Worm (Caenorhabditis elegans) whole organism, L4 larva: Measurements from ENCODE around the gene nhr-143.

Experiments
- D1046.2 ChIP-seq: fragments of 200-800 bp; sonication (Bioruptor generic); IDR thresholded peaks from 2 replicates; pipeline ENCODE4 v1.3.6; 2022; ENCODE audit warnings: missing genetic modification characterization, missing compliant biosample characterization
- F26F4.8 ChIP-seq: fragments of 200-800 bp; sonication (Bioruptor generic); conservative IDR thresholded peaks from 2 replicates; pipeline ENCODE4 v1.3.6; 2022; ENCODE audit warnings: missing genetic modification characterization, missing compliant biosample characterization
- F37D6.2 ChIP-seq: sonication (generic microtip); optimal IDR thresholded peaks from 2 replicates; lab custom pipeline; 2016; ENCODE audit warnings: mild to moderate bottlenecking, missing genetic modification characterization, missing compliant biosample characterization
- Y48G9A.11 ChIP-seq: fragments of 200-800 bp; sonication (Bioruptor generic); IDR thresholded peaks from 2 replicates; pipeline ENCODE4 v1.3.6; 2022; ENCODE audit warnings: missing genetic modification reagents, missing genetic modification characterization, missing compliant biosample characterization
- ZK546.5 ChIP-seq, 2 experiments: sonication (generic microtip); optimal IDR thresholded peaks; 2 replicates each; lab custom pipeline; 2017; ENCODE audit warnings: missing biosample characterization in 2 of 2, missing genetic modification characterization in 2 of 2
- ama-1 ChIP-seq: fragments of 150-350 bp; optimal IDR thresholded peaks from 2 replicates; lab custom pipeline; 2014; ENCODE audit warnings: inconsistent platforms, mixed read lengths
- attf-4 ChIP-seq: sonication (generic microtip); optimal IDR thresholded peaks from 3 replicates; lab custom pipeline; 2017; ENCODE audit warnings: missing biosample characterization, missing genetic modification characterization
- ceh-62 ChIP-seq: sonication (generic microtip); optimal IDR thresholded peaks from 2 replicates; lab custom pipeline; 2017; ENCODE audit warnings: missing biosample characterization, missing genetic modification characterization
- ctbp-1 ChIP-seq: fragments of 200-800 bp; sonication (Bioruptor generic); IDR thresholded peaks from 2 replicates; pipeline ENCODE4 v1.3.6; 2022; ENCODE audit warnings: missing genetic modification reagents, missing genetic modification characterization, missing compliant biosample characterization
- daf-16 ChIP-seq, 3 experiments: sonication (generic microtip); optimal IDR thresholded peaks; 2 replicates each; lab custom pipeline; 2016 to 2017; ENCODE audit warnings: missing genetic modification characterization in 3 of 3, missing genetic modification reagents in 3 of 3, mild to moderate bottlenecking in 2 of 3, missing compliant biosample characterization in 2 of 3, missing biosample characterization in 1 of 3, moderate library complexity in 1 of 3
- dmd-6 ChIP-seq: fragments of 200-800 bp; sonication (Bioruptor generic); IDR thresholded peaks from 2 replicates; pipeline ENCODE4 v1.3.6; 2022; ENCODE audit warnings: missing genetic modification reagents, missing genetic modification characterization, missing compliant biosample characterization
- dve-1 ChIP-seq: sonication (generic microtip); optimal IDR thresholded peaks from 2 replicates; lab custom pipeline; 2017; ENCODE audit warnings: antibody characterized with exemption, mild to moderate bottlenecking, missing genetic modification characterization, missing compliant biosample characterization; ENCODE audit not compliant: insufficient read depth
- egl-27 ChIP-seq: sonication (generic microtip); optimal IDR thresholded peaks from 3 replicates; lab custom pipeline; 2017; ENCODE audit warnings: missing biosample characterization, missing genetic modification reagents, missing genetic modification characterization
- egl-43 ChIP-seq: fragments of 200-800 bp; sonication (Bioruptor generic); IDR thresholded peaks from 2 replicates; pipeline ENCODE4 v1.3.6; 2022; ENCODE audit warnings: missing genetic modification reagents, missing genetic modification characterization, missing compliant biosample characterization
- fos-1 ChIP-seq: fragments of 150-350 bp; optimal IDR thresholded peaks from 2 replicates; lab custom pipeline; 2014; ENCODE audit warnings: missing biosample characterization, missing genetic modification characterization
- hlh-11 ChIP-seq: fragments of 200-800 bp; sonication (Bioruptor generic); optimal IDR thresholded peaks from 2 replicates; lab custom pipeline; 2018; ENCODE audit warnings: mild to moderate bottlenecking, missing genetic modification characterization, missing compliant biosample characterization
- hlh-30 ChIP-seq: sonication (generic microtip); optimal IDR thresholded peaks from 2 replicates; lab custom pipeline; 2017; ENCODE audit warnings: antibody characterized with exemption, mild to moderate bottlenecking, missing genetic modification characterization, missing compliant biosample characterization; ENCODE audit not compliant: insufficient read depth
- lin-1 ChIP-seq: fragments of 200-800 bp; sonication (Bioruptor generic); IDR thresholded peaks from 2 replicates; pipeline ENCODE4 v1.3.6; 2022; ENCODE audit warnings: missing genetic modification reagents, missing genetic modification characterization, missing compliant biosample characterization
- lin-13 ChIP-seq: fragments of 150-350 bp; optimal IDR thresholded peaks from 2 replicates; lab custom pipeline; 2014; ENCODE audit warnings: missing biosample characterization, missing genetic modification reagents, missing genetic modification characterization
- madf-9 ChIP-seq: fragments of 200-800 bp; sonication (Bioruptor generic); conservative IDR thresholded peaks from 2 replicates; pipeline ENCODE4 v1.3.6; 2022; ENCODE audit warnings: missing genetic modification reagents, missing genetic modification characterization, missing compliant biosample characterization
- mdl-1 ChIP-seq, 2 experiments: fragments of 150-350 bp in 1 of 2; sonication (generic microtip) in 1 of 2; optimal IDR thresholded peaks; 2 replicates each; lab custom pipeline; 2014 to 2017; ENCODE audit warnings: missing biosample characterization in 2 of 2, missing genetic modification characterization in 2 of 2
- mdt-29 ChIP-seq: fragments of 200-800 bp; sonication (Bioruptor generic); IDR thresholded peaks from 2 replicates; pipeline ENCODE4 v1.3.6; 2022; ENCODE audit warnings: missing genetic modification reagents, missing genetic modification characterization, missing compliant biosample characterization
- mxl-3 ChIP-seq: fragments of 200-800 bp; sonication (Bioruptor generic); optimal IDR thresholded peaks from 2 replicates; lab custom pipeline; 2018; ENCODE audit warnings: mild to moderate bottlenecking, missing genetic modification characterization, missing compliant biosample characterization
- nhr-102 ChIP-seq: sonication (generic microtip); optimal IDR thresholded peaks from 2 replicates; lab custom pipeline; 2016; ENCODE audit warnings: mild to moderate bottlenecking, missing genetic modification characterization, moderate library complexity, missing compliant biosample characterization
- nhr-237 ChIP-seq: sonication (generic microtip); optimal IDR thresholded peaks from 2 replicates; lab custom pipeline; 2017; ENCODE audit warnings: missing biosample characterization, missing genetic modification characterization
- nhr-28 ChIP-seq: fragments of 150-350 bp; optimal IDR thresholded peaks from 2 replicates; lab custom pipeline; 2014; ENCODE audit warnings: missing biosample characterization, missing genetic modification characterization
- nhr-6 ChIP-seq: fragments of 150-350 bp; optimal IDR thresholded peaks from 2 replicates; lab custom pipeline; 2014; ENCODE audit warnings: missing biosample characterization, missing genetic modification characterization
- nhr-76 ChIP-seq: fragments of 150-350 bp; optimal IDR thresholded peaks from 2 replicates; lab custom pipeline; 2014; ENCODE audit warnings: missing biosample characterization, missing genetic modification characterization
- pha-4 ChIP-seq, 2 experiments: fragments of 150-350 bp in 1 of 2; fragments of 200-800 bp in 1 of 2; sonication (Bioruptor generic) in 1 of 2; IDR thresholded peaks in 1 of 2; optimal IDR thresholded peaks in 1 of 2; 2 replicates each; pipeline versions ENCODE4 v1.3.6 to Lab custom; 2014 to 2022; ENCODE audit warnings: missing genetic modification characterization in 2 of 2, missing genetic modification reagents in 2 of 2, missing biosample characterization in 1 of 2, missing compliant biosample characterization in 1 of 2
- php-3 ChIP-seq: fragments of 200-800 bp; sonication (Bioruptor generic); IDR thresholded peaks from 2 replicates; pipeline ENCODE4 v1.3.6; 2022; ENCODE audit warnings: missing genetic modification reagents, missing genetic modification characterization, missing compliant biosample characterization
- pqm-1 ChIP-seq: sonication (generic microtip); optimal IDR thresholded peaks from 2 replicates; lab custom pipeline; 2017; ENCODE audit warnings: missing biosample characterization, missing genetic modification characterization
- set-16 ChIP-seq: fragments of 200-800 bp; sonication (Bioruptor generic); IDR thresholded peaks from 2 replicates; pipeline ENCODE4 v1.3.6; 2022; ENCODE audit warnings: missing genetic modification reagents, missing genetic modification characterization, missing compliant biosample characterization
- spr-3 ChIP-seq: fragments of 200-800 bp; sonication (Bioruptor generic); optimal IDR thresholded peaks from 2 replicates; lab custom pipeline; 2018; ENCODE audit warnings: mild to moderate bottlenecking, missing genetic modification characterization, missing compliant biosample characterization
- tra-1 ChIP-seq: fragments of 200-800 bp; sonication (Bioruptor generic); IDR thresholded peaks from 2 replicates; pipeline ENCODE4 v1.3.6; 2022; ENCODE audit warnings: missing genetic modification reagents, missing genetic modification characterization, missing compliant biosample characterization
- unc-62 ChIP-seq, 3 experiments: fragments of 150-350 bp in 1 of 3; sonication (generic microtip); optimal IDR thresholded peaks in 2 of 3; peaks in 1 of 3; 1 replicate in 1 of 3; 2 replicates in 2 of 3; lab custom pipeline; 2014 to 2017; ENCODE audit warnings: missing biosample characterization in 3 of 3, missing genetic modification characterization in 3 of 3, missing genetic modification reagents in 3 of 3, missing genotype in 1 of 3

The nhr-143 gene

ce11 chrV:8949873-8950272 is 24.9 kb downstream of the nhr-143 start:
- no peak for TF ChIP-seq mdt-29 (GFP tag; lab: Robert Waterston, UW)
- no peak for TF ChIP-seq nhr-76 (tag; lab: Kevin White, UChicago)
- no peak for TF ChIP-seq F26F4.8 (GFP tag; lab: Robert Waterston, UW)
- TF ChIP-seq hlh-11 = no peak
- no peak for TF ChIP-seq D1046.2 (GFP tag; lab: Robert Waterston, UW)
- TF ChIP-seq set-16 = no peak
- TF ChIP-seq php-3 (GFP tag; lab: Robert Waterston, UW) = 0 out of 2 replicates have a peak, but pooled peaks have one; percentile 17
- TF ChIP-seq unc-62 (GFP tag; optimal IDR thresholded peaks at IDR 0.05 in 1 of 2; lab: Kevin White, UChicago) = peak in 1 of 2 experiments; percentile 95
- TF ChIP-seq unc-62 (tag; optimal IDR thresholded peaks at IDR 0.05; lab: Kevin White, UChicago) = no peak
- 0 out of 2 replicates have a peak, but pooled peaks have one; percentile 20 for TF ChIP-seq madf-9
- no peak for TF ChIP-seq nhr-6 (tag; lab: Kevin White, UChicago)
- TF ChIP-seq F37D6.2 (tag; lab: Kevin White, UChicago) = no peak
- no peak for TF ChIP-seq Y48G9A.11
- TF ChIP-seq fos-1 = no peak
- TF ChIP-seq ZK546.5 (tag; optimal IDR thresholded peaks at IDR 0.05; lab: Kevin White, UChicago) = no peak
- no peak for TF ChIP-seq pha-4 (GFP tag; IDR thresholded peaks at IDR 0.05; lab: Robert Waterston, UW)
- TF ChIP-seq pha-4 (tag; optimal IDR thresholded peaks at IDR 0.05; lab: Kevin White, UChicago) = no peak

DNA sequence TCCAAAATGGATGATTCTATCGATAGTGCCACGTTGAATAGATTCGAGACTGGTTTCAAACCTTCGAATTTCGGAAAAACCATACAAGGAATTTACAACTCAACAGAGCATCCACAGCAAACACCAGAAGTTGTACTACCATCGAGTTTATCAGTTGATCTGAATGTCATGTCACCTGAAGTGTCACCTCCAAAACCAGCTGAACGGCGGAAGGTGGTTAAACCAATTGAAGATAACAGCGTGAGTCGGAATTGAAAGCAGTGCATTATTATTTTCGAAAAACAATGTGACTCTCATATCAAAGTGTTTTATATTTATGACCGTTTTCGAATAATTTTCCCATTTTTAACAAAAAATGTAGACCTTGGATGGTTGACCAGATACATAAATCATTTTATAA is 25.7 kb downstream of the nhr-143 start:
- TF ChIP-seq nhr-6 (tag; lab: Kevin White, UChicago) = no peak
- peak in 1 of 2 experiments; percentile 30 for TF ChIP-seq mdl-1 (tag; optimal IDR thresholded peaks at IDR 0.05; lab: Kevin White, UChicago)
- TF ChIP-seq php-3 (GFP tag; lab: Robert Waterston, UW) = peak; percentile 75
- 0 out of 2 replicates have a peak, but pooled peaks have one; percentile 52 for TF ChIP-seq tra-1 (GFP tag; lab: Robert Waterston, UW)
- no peak for TF ChIP-seq spr-3 (GFP tag; lab: Kevin White, UChicago)
- TF ChIP-seq dmd-6 = peak; percentile 82
- peak; percentile 72; the same call in 1 of the 2 replicates for TF ChIP-seq lin-1 (GFP tag; lab: Robert Waterston, UW)
- no peak for TF ChIP-seq attf-4
- peak; percentile 34 for TF ChIP-seq mxl-3 (GFP tag; lab: Kevin White, UChicago)
- TF ChIP-seq unc-62 (GFP tag; optimal IDR thresholded peaks at IDR 0.05 in 1 of 2; lab: Kevin White, UChicago) = peak in 1 of 2 experiments; percentile 63
- no peak for TF ChIP-seq unc-62 (tag; optimal IDR thresholded peaks at IDR 0.05; lab: Kevin White, UChicago)
- peak; percentile 80 for TF ChIP-seq hlh-11
- TF ChIP-seq daf-16 (GFP tag; optimal IDR thresholded peaks at IDR 0.05; lab: Kevin White, UChicago) = no peak
- peak; percentile 68 for TF ChIP-seq daf-16 (tag; optimal IDR thresholded peaks at IDR 0.05; lab: Kevin White, UChicago)
- TF ChIP-seq hlh-30 (tag; lab: Kevin White, UChicago) = peak; percentile 76
- no peak for TF ChIP-seq Y48G9A.11
- peak; percentile 43 for TF ChIP-seq nhr-28 (tag; lab: Kevin White, UChicago)
- TF ChIP-seq nhr-102 (tag; lab: Kevin White, UChicago) = peak; percentile 6
- no peak for TF ChIP-seq nhr-237 (tag; lab: Kevin White, UChicago)
- peak; percentile 72 for TF ChIP-seq dve-1 (tag; lab: Kevin White, UChicago)
- TF ChIP-seq ama-1 (lab: Kevin White, UChicago) = no peak
- TF ChIP-seq ceh-62 = no peak
- TF ChIP-seq egl-27 = no peak

DNA sequence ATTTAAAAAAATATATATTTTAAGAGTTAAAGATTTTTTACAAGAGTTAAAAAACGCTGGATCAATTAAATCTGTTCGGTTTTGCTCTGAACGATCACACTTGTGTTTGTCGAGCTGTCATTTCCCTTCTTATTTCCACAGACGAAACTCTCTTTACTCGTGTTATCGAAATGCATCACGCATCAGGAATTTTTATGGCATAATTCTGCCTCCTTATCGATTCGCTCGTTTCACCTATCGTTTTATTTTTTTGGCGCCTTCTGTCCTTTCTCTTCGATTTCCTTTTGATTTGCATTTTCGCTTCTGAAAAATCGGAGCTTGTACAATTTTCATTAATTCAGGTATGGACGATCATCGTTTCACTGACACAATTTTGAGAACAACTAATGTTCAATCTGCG is 26.4 kb downstream of the nhr-143 start:
- no peak for TF ChIP-seq lin-13 (GFP tag; lab: Kevin White, UChicago)
- TF ChIP-seq egl-43 = no peak
- no peak for TF ChIP-seq hlh-11
- TF ChIP-seq php-3 (GFP tag; lab: Robert Waterston, UW) = peak; percentile 59
- TF ChIP-seq dmd-6 = 0 out of 2 replicates have a peak, but pooled peaks have one; percentile 15
- peak; percentile 35 for TF ChIP-seq pqm-1 (tag; lab: Kevin White, UChicago)
- TF ChIP-seq hlh-30 (tag; lab: Kevin White, UChicago) = peak; percentile 14
- TF ChIP-seq nhr-28 (tag; lab: Kevin White, UChicago) = peak; percentile 17
- TF ChIP-seq ctbp-1 (GFP tag; lab: Robert Waterston, UW) = no peak
